Worm (Caenorhabditis elegans): ENCODE data around the gene AC7.3.

The AC7.3 gene

DNA sequence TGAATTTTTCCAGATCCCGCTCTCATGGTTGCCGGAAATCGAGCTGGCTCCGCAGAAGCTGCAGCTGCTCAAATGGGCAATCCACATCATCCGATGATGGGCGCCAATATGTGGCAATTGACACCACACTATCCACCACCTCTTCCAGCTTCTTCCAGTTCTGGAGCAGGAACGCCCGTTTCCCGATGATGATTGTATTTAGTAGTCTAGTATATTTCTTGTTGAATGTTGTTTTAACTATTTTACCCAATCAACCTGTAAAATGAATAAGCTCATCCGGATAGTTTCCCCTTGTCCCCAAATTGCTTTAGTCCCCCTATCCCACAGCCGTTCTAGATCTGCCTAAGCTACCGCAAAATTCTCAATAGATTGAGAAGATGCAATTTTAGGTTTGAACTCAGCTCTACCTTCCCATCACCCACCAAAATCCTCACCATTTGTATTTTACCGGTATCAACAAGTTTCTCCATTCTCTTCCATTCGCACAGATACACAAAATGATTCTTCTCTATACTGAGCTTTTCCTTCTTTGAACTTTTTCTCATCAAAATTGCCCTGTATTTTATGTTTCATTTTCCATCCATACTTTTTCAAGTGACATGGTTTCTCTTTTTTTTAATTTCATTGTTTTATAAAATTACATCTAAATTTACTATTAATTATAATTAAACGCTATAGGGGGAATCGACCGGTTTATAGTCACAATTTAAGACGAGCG lies 25.2 kb upstream of the AC7.3 start (continued):
- TF ChIP-seq saeg-2 (GFP tag; IDR thresholded peaks at IDR 0.05) = 0 out of 2 replicates have a peak, but pooled peaks have one; percentile 8
- no peak for TF ChIP-seq F10B5.3 (tag; optimal IDR thresholded peaks at IDR 0.05)
- no peak for TF ChIP-seq cey-2 (tag; optimal IDR thresholded peaks at IDR 0.05; ENCODE audit: borderline replicate concordance, insufficient read depth)
- TF ChIP-seq mes-2 (tag; optimal IDR thresholded peaks at IDR 0.05; ENCODE audit: poor library complexity, severe bottlenecking) = no peak
- TF ChIP-seq ceh-82 (tag; optimal IDR thresholded peaks at IDR 0.05) = no peak
- no peak for TF ChIP-seq hlh-30 (tag; optimal IDR thresholded peaks at IDR 0.05; ENCODE audit: insufficient read depth)
- TF ChIP-seq ZK546.5 (tag; optimal IDR thresholded peaks at IDR 0.05) = no peak
- TF ChIP-seq ctbp-1 (GFP tag; IDR thresholded peaks at IDR 0.05) = no peak
- TF ChIP-seq vab-7 (GFP tag; IDR thresholded peaks at IDR 0.05) = no peak
- TF ChIP-seq nhr-28 (tag; optimal IDR thresholded peaks at IDR 0.05) = no peak
- TF ChIP-seq dpl-1 (GFP tag; optimal IDR thresholded peaks at IDR 0.05) = no peak
- TF ChIP-seq snpc-1.2 (GFP tag; IDR thresholded peaks at IDR 0.05) = peak; percentile 18; the same call in 1 of the 2 replicates
- no peak for TF ChIP-seq fkh-10 (GFP tag; optimal IDR thresholded peaks at IDR 0.05)
- TF ChIP-seq lin-13 (GFP tag; optimal IDR thresholded peaks at IDR 0.05) = no peak
- TF ChIP-seq duxl-1 (tag; optimal IDR thresholded peaks at IDR 0.05; ENCODE audit: poor library complexity) = peak; percentile 16
- TF ChIP-seq zip-2 (tag; optimal IDR thresholded peaks at IDR 0.05) = no peak
- no peak for TF ChIP-seq snpc-4 (tag; optimal IDR thresholded peaks at IDR 0.05)
- no peak for TF ChIP-seq nhr-237 (tag; optimal IDR thresholded peaks at IDR 0.05)
- TF ChIP-seq madf-5 (GFP tag; IDR thresholded peaks at IDR 0.05) = no peak
- TF ChIP-seq daf-8 (GFP tag; IDR thresholded peaks at IDR 0.05) = no peak
- peak in 1 of 2 experiments; percentile 51 for TF ChIP-seq unc-62 (GFP tag; optimal IDR thresholded peaks at IDR 0.05 in 1 of 2)
- TF ChIP-seq unc-62 (tag; optimal IDR thresholded peaks at IDR 0.05) = no peak
- no peak for TF ChIP-seq zag-1 (tag; optimal IDR thresholded peaks at IDR 0.05)
- peak; percentile 35; the same call in 1 of the 2 replicates for TF ChIP-seq pha-4 (GFP tag; IDR thresholded peaks at IDR 0.05)
- no peak for TF ChIP-seq pha-4 (tag; optimal IDR thresholded peaks at IDR 0.05)
- no peak for TF ChIP-seq nhr-11 (tag; optimal IDR thresholded peaks at IDR 0.05)
- TF ChIP-seq D1046.2 (GFP tag; IDR thresholded peaks at IDR 0.05) = no peak
- peak in 1 of 2 experiments; percentile 7 for TF ChIP-seq lsy-2 (tag; optimal IDR thresholded peaks at IDR 0.05)

DNA sequence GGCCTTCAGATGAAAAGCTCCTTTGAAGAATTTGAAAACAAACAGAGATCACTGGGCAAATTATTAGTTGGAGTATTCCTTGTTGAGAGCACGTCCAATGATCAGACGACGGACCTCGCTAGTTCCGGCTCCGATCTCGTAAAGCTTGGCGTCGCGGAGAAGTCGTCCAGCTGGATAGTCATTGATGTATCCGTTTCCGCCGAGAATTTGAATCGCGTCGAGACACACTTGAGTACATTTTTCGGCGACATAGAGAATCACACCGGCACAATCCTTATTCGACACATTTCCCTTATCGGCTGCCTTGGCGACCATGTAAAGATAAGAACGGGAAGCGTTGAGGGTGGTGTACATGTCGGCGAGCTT lies 24.7 kb upstream of the AC7.3 start:
- TF ChIP-seq dmd-9 (GFP tag; IDR thresholded peaks at IDR 0.05) = no peak
- 0 out of 2 replicates have a peak, but pooled peaks have one; percentile 14 for TF ChIP-seq saeg-2 (GFP tag; IDR thresholded peaks at IDR 0.05)
- TF ChIP-seq rbr-2 (tag; optimal IDR thresholded peaks at IDR 0.05) = peak; percentile 11
- TF ChIP-seq unc-62 (GFP tag; optimal IDR thresholded peaks at IDR 0.05 in 1 of 2) = peak in 1 of 2 experiments; percentile 80
- no peak for TF ChIP-seq unc-62 (tag; optimal IDR thresholded peaks at IDR 0.05)
- TF ChIP-seq ceh-20 (GFP tag; IDR thresholded peaks at IDR 0.05) = peak; percentile 46; the same call in 1 of the 2 replicates
- peak; percentile 18 for TF ChIP-seq egl-43 (GFP tag; IDR thresholded peaks at IDR 0.05)
- TF ChIP-seq dmd-6 (GFP tag; IDR thresholded peaks at IDR 0.05) = peak; percentile 12; the same call in 1 of the 2 replicates
- TF ChIP-seq mxl-3 (GFP tag; optimal IDR thresholded peaks at IDR 0.05) = no peak
- no peak for TF ChIP-seq daf-16 (GFP tag; optimal IDR thresholded peaks at IDR 0.05)
- no peak for TF ChIP-seq daf-16 (tag; optimal IDR thresholded peaks at IDR 0.05)
- TF ChIP-seq Y75B8A.6 (GFP tag; IDR thresholded peaks at IDR 0.05) = 0 out of 2 replicates have a peak, but pooled peaks have one; percentile 9
- TF ChIP-seq T26A8.4 (GFP tag; IDR thresholded peaks at IDR 0.05) = no peak; the same call in 1 of the 2 replicates
- TF ChIP-seq set-16 (GFP tag; IDR thresholded peaks at IDR 0.05) = no peak
- TF ChIP-seq zfp-3 (GFP tag; conservative IDR thresholded peaks at IDR 0.05) = 0 out of 2 replicates have a peak, but pooled peaks have one; percentile 50
- TF ChIP-seq lin-1 (GFP tag; IDR thresholded peaks at IDR 0.05) = 0 out of 2 replicates have a peak, but pooled peaks have one; percentile 10
- no peak for TF ChIP-seq Y5F2A.4 (GFP tag; optimal IDR thresholded peaks at IDR 0.05)
- 0 out of 2 replicates have a peak, but pooled peaks have one; percentile 37 for TF ChIP-seq dmd-8 (GFP tag; IDR thresholded peaks at IDR 0.05)
- TF ChIP-seq tag-97 (GFP tag; IDR thresholded peaks at IDR 0.05) = no peak
- no peak for TF ChIP-seq mdl-1 (tag; optimal IDR thresholded peaks at IDR 0.05)
- peak; percentile 11; the same call in 1 of the 2 replicates for TF ChIP-seq snpc-1.2 (GFP tag; IDR thresholded peaks at IDR 0.05)
- TF ChIP-seq D1046.2 (GFP tag; IDR thresholded peaks at IDR 0.05) = 0 out of 2 replicates have a peak, but pooled peaks have one; percentile 8
- TF ChIP-seq madf-5 (GFP tag; IDR thresholded peaks at IDR 0.05) = no peak
- TF ChIP-seq ama-1 (optimal IDR thresholded peaks at IDR 0.05) = peak; percentile 4
